Worm (Caenorhabditis elegans) whole organism, L3 larva: ENCODE measurements around the gene ZK512.8.

Experiments used
- R02D3.7 ChIP-seq: fragments of 150-350 bp; optimal IDR thresholded peaks from 2 replicates; lab custom pipeline; 2014; ENCODE audit warnings: missing biosample characterization, missing genetic modification characterization
- ZK546.5 ChIP-seq: sonication (generic microtip); optimal IDR thresholded peaks from 2 replicates; lab custom pipeline; 2017; ENCODE audit warnings: missing biosample characterization, missing genetic modification characterization
- aly-2 ChIP-seq: fragments of 150-350 bp; optimal IDR thresholded peaks from 2 replicates; lab custom pipeline; 2014; ENCODE audit warnings: missing biosample characterization, missing genetic modification characterization
- ama-1 ChIP-seq: fragments of 150-350 bp; optimal IDR thresholded peaks from 2 replicates; lab custom pipeline; 2018
- ceh-16 ChIP-seq: sonication (generic microtip); optimal IDR thresholded peaks from 2 replicates; lab custom pipeline; 2017; ENCODE audit warnings: missing biosample characterization, missing genetic modification characterization
- ceh-28 ChIP-seq: fragments of 150-350 bp; optimal IDR thresholded peaks from 2 replicates; lab custom pipeline; 2014; ENCODE audit warnings: missing biosample characterization, missing genetic modification reagents, missing genetic modification characterization
- ceh-82 ChIP-seq: fragments of 150-350 bp; optimal IDR thresholded peaks from 2 replicates; lab custom pipeline; 2014; ENCODE audit warnings: missing biosample characterization, missing genetic modification characterization
- daf-12 ChIP-seq: fragments of 150-350 bp; optimal IDR thresholded peaks from 2 replicates; lab custom pipeline; 2014; ENCODE audit warnings: missing biosample characterization, missing genetic modification reagents, missing genetic modification characterization
- egl-27 ChIP-seq: sonication (generic microtip); optimal IDR thresholded peaks from 4 replicates; lab custom pipeline; 2017; ENCODE audit warnings: missing biosample characterization, missing genetic modification reagents, missing genetic modification characterization
- elt-3 ChIP-seq, 3 experiments: fragments of 150-350 bp in 1 of 3; sonication (generic microtip) in 2 of 3; optimal IDR thresholded peaks; 2 replicates in 2 of 3; 4 replicates in 1 of 3; lab custom pipeline; 2014 to 2017; ENCODE audit warnings: missing biosample characterization in 3 of 3, missing genetic modification characterization in 3 of 3
- fkh-10 ChIP-seq: sonication (generic microtip); optimal IDR thresholded peaks from 2 replicates; lab custom pipeline; 2017; ENCODE audit warnings: missing biosample characterization, missing genetic modification reagents, missing genetic modification characterization
- fkh-2 ChIP-seq: fragments of 150-350 bp; optimal IDR thresholded peaks from 2 replicates; lab custom pipeline; 2014; ENCODE audit warnings: missing biosample characterization, missing genetic modification reagents, missing genetic modification characterization
- fos-1 ChIP-seq: fragments of 150-350 bp; optimal IDR thresholded peaks from 2 replicates; lab custom pipeline; 2014; ENCODE audit warnings: missing biosample characterization, missing genetic modification characterization
- hmg-11 ChIP-seq: sonication (generic microtip); optimal IDR thresholded peaks from 2 replicates; lab custom pipeline; 2016; ENCODE audit warnings: missing genetic modification characterization, missing compliant biosample characterization
- jun-1 ChIP-seq: fragments of 150-350 bp; optimal IDR thresholded peaks from 2 replicates; lab custom pipeline; 2014; ENCODE audit warnings: missing biosample characterization, missing genetic modification reagents, missing genetic modification characterization
- lin-15B ChIP-seq: fragments of 150-350 bp; optimal IDR thresholded peaks from 2 replicates; lab custom pipeline; 2014; ENCODE audit warnings: missing biosample characterization, missing genetic modification characterization
- lin-39 ChIP-seq: fragments of 150-350 bp; optimal IDR thresholded peaks from 2 replicates; lab custom pipeline; 2018; ENCODE audit warnings: missing biosample characterization, missing genetic modification reagents, missing genetic modification characterization
- lsy-12 ChIP-seq: sonication (generic microtip); optimal IDR thresholded peaks from 2 replicates; lab custom pipeline; 2016; ENCODE audit warnings: mild to moderate bottlenecking, missing genetic modification characterization, missing compliant biosample characterization
- mdl-1 ChIP-seq: fragments of 150-350 bp; optimal IDR thresholded peaks from 2 replicates; lab custom pipeline; 2014; ENCODE audit warnings: missing biosample characterization, missing genetic modification characterization
- mml-1 ChIP-seq: fragments of 150-350 bp; sonication (generic microtip); optimal IDR thresholded peaks from 3 replicates; lab custom pipeline; 2014; ENCODE audit warnings: missing biosample characterization, missing genetic modification characterization
- nfya-1 ChIP-seq: sonication (generic microtip); optimal IDR thresholded peaks from 2 replicates; lab custom pipeline; 2017; ENCODE audit warnings: missing genetic modification characterization, mild to moderate bottlenecking, missing compliant biosample characterization, antibody characterized with exemption, moderate library complexity; ENCODE audit not compliant: insufficient read depth
- nhr-11 ChIP-seq: fragments of 150-350 bp; optimal IDR thresholded peaks from 2 replicates; lab custom pipeline; 2014; ENCODE audit warnings: missing biosample characterization, missing genetic modification characterization
- nhr-12 ChIP-seq: fragments of 150-350 bp; optimal IDR thresholded peaks from 2 replicates; lab custom pipeline; 2014; ENCODE audit warnings: missing biosample characterization, missing genetic modification characterization
- nhr-23 ChIP-seq: fragments of 150-350 bp; optimal IDR thresholded peaks from 2 replicates; lab custom pipeline; 2014; ENCODE audit warnings: missing biosample characterization, missing genetic modification reagents, missing genetic modification characterization
- nhr-25 ChIP-seq: sonication (generic microtip); optimal IDR thresholded peaks from 2 replicates; lab custom pipeline; 2017; ENCODE audit warnings: missing biosample characterization, missing genetic modification characterization
- nhr-43 ChIP-seq: sonication (generic microtip); optimal IDR thresholded peaks from 2 replicates; lab custom pipeline; 2016; ENCODE audit warnings: mild to moderate bottlenecking, missing genetic modification characterization, missing compliant biosample characterization; ENCODE audit not compliant: poor library complexity, severe bottlenecking
- nhr-76 ChIP-seq: fragments of 150-350 bp; sonication (generic microtip); optimal IDR thresholded peaks from 5 replicates; lab custom pipeline; 2014; ENCODE audit warnings: missing biosample characterization, missing genetic modification characterization
- nhr-77 ChIP-seq: fragments of 150-350 bp; optimal IDR thresholded peaks from 2 replicates; lab custom pipeline; 2014; ENCODE audit warnings: missing biosample characterization, missing genetic modification characterization
- pha-4 ChIP-seq: fragments of 150-350 bp; optimal IDR thresholded peaks from 2 replicates; lab custom pipeline; 2014; ENCODE audit warnings: missing biosample characterization, missing genetic modification reagents, missing genetic modification characterization
- pqm-1 ChIP-seq: fragments of 150-350 bp; optimal IDR thresholded peaks from 2 replicates; lab custom pipeline; 2017; ENCODE audit warnings: missing biosample characterization, missing genetic modification characterization, inconsistent platforms
- sea-2 ChIP-seq: fragments of 150-350 bp; sonication (generic microtip); optimal IDR thresholded peaks from 4 replicates; lab custom pipeline; 2014; ENCODE audit warnings: missing biosample characterization, missing genetic modification reagents, missing genetic modification characterization
- skn-1 ChIP-seq: fragments of 150-350 bp; optimal IDR thresholded peaks from 2 replicates; lab custom pipeline; 2014; ENCODE audit warnings: missing biosample characterization, missing genetic modification characterization
- snpc-4 ChIP-seq: fragments of 150-350 bp; optimal IDR thresholded peaks from 2 replicates; lab custom pipeline; 2014; ENCODE audit warnings: missing biosample characterization, missing genetic modification characterization
- tbx-2 ChIP-seq: sonication (generic microtip); optimal IDR thresholded peaks from 2 replicates; lab custom pipeline; 2016; ENCODE audit warnings: mild to moderate bottlenecking, missing genetic modification characterization, missing compliant biosample characterization
- unc-39 ChIP-seq: sonication (generic microtip); optimal IDR thresholded peaks from 4 replicates; lab custom pipeline; 2017; ENCODE audit warnings: missing biosample characterization, missing genetic modification characterization
- unc-62 ChIP-seq: fragments of 150-350 bp; sonication (generic microtip); optimal IDR thresholded peaks from 4 replicates; lab custom pipeline; 2014; ENCODE audit warnings: missing biosample characterization, missing genetic modification reagents, missing genetic modification characterization
- zag-1 ChIP-seq: fragments of 150-350 bp; optimal IDR thresholded peaks from 2 replicates; lab custom pipeline; 2014; ENCODE audit warnings: missing biosample characterization, missing genetic modification characterization
- ztf-11 ChIP-seq: fragments of 150-350 bp; optimal IDR thresholded peaks from 2 replicates; lab custom pipeline; 2014; ENCODE audit warnings: missing biosample characterization, missing genetic modification characterization
- ztf-4 ChIP-seq: fragments of 150-350 bp; optimal IDR thresholded peaks from 2 replicates; lab custom pipeline; 2014; ENCODE audit warnings: missing biosample characterization, missing genetic modification characterization

ZK512.8 gene

ce11 chrIII:9112479-9112878 is 33.4 kb upstream of the ZK512.8 start:
- no peak for TF ChIP-seq ZK546.5
- TF ChIP-seq nhr-25 (tag; lab: Kevin White, UChicago), result peak; percentile 17
- TF ChIP-seq ceh-28 (tag; lab: Kevin White, UChicago), result no peak
- TF ChIP-seq elt-3 (tag; optimal IDR thresholded peaks at IDR 0.05; lab: Kevin White, UChicago), result no peak

ce11 chrIII:9114076-9114475 is 31.8 kb upstream of the ZK512.8 start:
- no peak for TF ChIP-seq fkh-10 (GFP tag; lab: Kevin White, UChicago)
- no peak for TF ChIP-seq nhr-11 (tag; lab: Kevin White, UChicago)
- no peak for TF ChIP-seq mml-1
- no peak for TF ChIP-seq lsy-12
- TF ChIP-seq nfya-1 (tag; lab: Kevin White, UChicago), result no peak
- no peak for TF ChIP-seq nhr-43 (tag; lab: Kevin White, UChicago)
- TF ChIP-seq R02D3.7 (tag; lab: Kevin White, UChicago), result no peak
- no peak for TF ChIP-seq elt-3 (tag; optimal IDR thresholded peaks at IDR 0.05; lab: Kevin White, UChicago)
- TF ChIP-seq ceh-82 (tag; lab: Kevin White, UChicago), result no peak
- TF ChIP-seq tbx-2 (tag; lab: Kevin White, UChicago), result no peak
- no peak for TF ChIP-seq ZK546.5
- no peak for TF ChIP-seq ama-1 (lab: Kevin White, UChicago)
- TF ChIP-seq egl-27, result no peak
- no peak for TF ChIP-seq ztf-11 (tag; lab: Kevin White, UChicago)

- TF ChIP-seq skn-1 (tag; lab: Kevin White, UChicago) (no peak), ceh-16 (no peak), fkh-2 (tag; lab: Kevin White, UChicago) (no peak), unc-62 (no peak), fos-1 (tag; lab: Kevin White, UChicago) (no peak), jun-1 (tag; lab: Kevin White, UChicago) (no peak), ztf-4 (tag; lab: Kevin White, UChicago) (no peak), sea-2 (GFP tag; lab: Kevin White, UChicago) (no peak), fkh-10 (GFP tag; lab: Kevin White, UChicago) (no peak), hmg-11 (tag; lab: Kevin White, UChicago) (no peak), ceh-28 (tag; lab: Kevin White, UChicago) (no peak)
- TF ChIP-seq, all 47 proteins: peak for 0
Measured at ce11 chrIII:9114649-9115048, 31.2 kb upstream of the ZK512.8 start, which contains the start of gene ZK512.1. TSS of gene ZK512.1 (plus strand) at chrIII:9114949.

ce11 chrIII:9115745-9116144 is 30.1 kb upstream of the ZK512.8 start:
- TF ChIP-seq R02D3.7 (tag; lab: Kevin White, UChicago), result no peak
- no peak for TF ChIP-seq skn-1 (tag; lab: Kevin White, UChicago)
- TF ChIP-seq sea-2 (GFP tag; lab: Kevin White, UChicago), result no peak
- TF ChIP-seq elt-3 (tag; optimal IDR thresholded peaks at IDR 0.05; lab: Kevin White, UChicago), result no peak
- no peak for TF ChIP-seq lin-15B (tag; lab: Kevin White, UChicago)
- no peak for TF ChIP-seq fos-1 (tag; lab: Kevin White, UChicago)
- no peak for TF ChIP-seq ZK546.5
- no peak for TF ChIP-seq zag-1 (tag; lab: Kevin White, UChicago)
- no peak for TF ChIP-seq daf-12 (tag; lab: Kevin White, UChicago)
- TF ChIP-seq unc-39 (tag; lab: Kevin White, UChicago), result no peak
- no peak for TF ChIP-seq egl-27
- TF ChIP-seq lsy-12, result no peak
- TF ChIP-seq nhr-23, result no peak
- TF ChIP-seq nhr-76 (tag; lab: Kevin White, UChicago), result no peak
- no peak for TF ChIP-seq nhr-77 (tag; lab: Kevin White, UChicago)
- TF ChIP-seq ceh-28 (tag; lab: Kevin White, UChicago), result no peak
- TF ChIP-seq fkh-2 (tag; lab: Kevin White, UChicago), result no peak
- no peak for TF ChIP-seq unc-62
- TF ChIP-seq pqm-1 (tag; lab: Kevin White, UChicago), result no peak

ce11 chrIII:9118314-9118850 is 27.5 kb upstream of the ZK512.8 start, which contains the start of gene grl-11:
TSS of gene grl-11 (minus strand) at chrIII:9118364.
- TF ChIP-seq fos-1 (tag; lab: Kevin White, UChicago) (no peak), nhr-11 (tag; lab: Kevin White, UChicago) (no peak), unc-62 (no peak), pha-4 (tag; lab: Kevin White, UChicago) (no peak), zag-1 (tag; lab: Kevin White, UChicago) (no peak), ztf-4 (tag; lab: Kevin White, UChicago) (no peak), mml-1 (no peak), skn-1 (tag; lab: Kevin White, UChicago) (no peak), ceh-16 (no peak), aly-2 (tag; lab: Kevin White, UChicago) (no peak), lin-39 (no peak), egl-27 (no peak), mdl-1 (tag; lab: Kevin White, UChicago) (no peak), ama-1 (lab: Kevin White, UChicago) (no peak), sea-2 (GFP tag; lab: Kevin White, UChicago) (no peak), lin-15B (tag; lab: Kevin White, UChicago) (no peak), tbx-2 (tag; lab: Kevin White, UChicago) (no peak), nhr-12 (tag; lab: Kevin White, UChicago) (no peak), snpc-4 (tag; lab: Kevin White, UChicago) (no peak), ceh-28 (tag; lab: Kevin White, UChicago) (no peak)
- TF ChIP-seq, all 47 proteins: peak for 0
